Fruit fly (Drosophila melanogaster) whole organism, embryonic: ENCODE data around the gene Creld.

Source experiments
- ATbp ChIP-seq: fragments of 200-800 bp; sonication (Bioruptor generic); optimal IDR thresholded peaks from 2 replicates; lab custom pipeline; 2017; ENCODE audit warnings: missing biosample characterization, mild to moderate bottlenecking, missing genetic modification characterization, missing genetic modification reagents
- Atf6 ChIP-seq: fragments of 200-800 bp; sonication (Bioruptor generic); IDR thresholded peaks from 2 replicates; pipeline ENCODE4 v1.3.6; 2022; ENCODE audit warnings: missing biosample characterization, missing genetic modification characterization
- Bteb2 ChIP-seq: fragments of 200-800 bp; sonication (Bioruptor generic); optimal IDR thresholded peaks from 2 replicates; lab custom pipeline; 2016; ENCODE audit warnings: missing biosample characterization, missing genetic modification characterization
- CG10147 ChIP-seq: fragments of 200-800 bp; sonication (Bioruptor generic); optimal IDR thresholded peaks from 2 replicates; lab custom pipeline; 2019; ENCODE audit warnings: missing biosample characterization, mild to moderate bottlenecking, missing genetic modification characterization, moderate library complexity
- CG10209 ChIP-seq: fragments of 200-800 bp; sonication (Bioruptor generic); optimal IDR thresholded peaks from 3 replicates; lab custom pipeline; 2017; ENCODE audit warnings: missing biosample characterization, mild to moderate bottlenecking, missing genetic modification characterization, missing genetic modification reagents
- CG10267 ChIP-seq: fragments of 200-800 bp; sonication (Bioruptor generic); optimal IDR thresholded peaks from 2 replicates; lab custom pipeline; 2018; ENCODE audit warnings: missing biosample characterization, mild to moderate bottlenecking, missing genetic modification characterization, moderate library complexity
- CG11696 ChIP-seq: fragments of 200-800 bp; sonication (Bioruptor generic); IDR thresholded peaks from 2 replicates; pipeline ENCODE4 v1.3.6; 2022; ENCODE audit warnings: missing biosample characterization, missing genetic modification characterization
- CG12071 ChIP-seq: fragments of 200-800 bp; sonication (Bioruptor generic); optimal IDR thresholded peaks from 3 replicates; lab custom pipeline; 2018; ENCODE audit warnings: missing biosample characterization, mild to moderate bottlenecking, missing genetic modification characterization
- CG12104 ChIP-seq: fragments of 200-800 bp; sonication (Bioruptor generic); optimal IDR thresholded peaks from 3 replicates; lab custom pipeline; 2016; ENCODE audit warnings: missing biosample characterization, missing genetic modification characterization
- CG13424 ChIP-seq: fragments of 200-800 bp; sonication (Bioruptor generic); optimal IDR thresholded peaks from 2 replicates; lab custom pipeline; 2019; ENCODE audit warnings: missing biosample characterization, mild to moderate bottlenecking, missing genetic modification characterization, moderate library complexity
- CG15514 ChIP-seq: fragments of 200-800 bp; sonication (Bioruptor generic); optimal IDR thresholded peaks from 3 replicates; lab custom pipeline; 2017; ENCODE audit warnings: missing biosample characterization, missing genetic modification characterization, mild to moderate bottlenecking, moderate library complexity, missing genetic modification reagents
- CG16779 ChIP-seq: fragments of 200-800 bp; sonication (Bioruptor generic); IDR thresholded peaks from 2 replicates; pipeline ENCODE4 v1.3.6; 2022; ENCODE audit warnings: missing biosample characterization, missing genetic modification characterization
- CG17186 ChIP-seq: fragments of 200-800 bp; sonication (Bioruptor generic); optimal IDR thresholded peaks from 3 replicates; lab custom pipeline; 2017; ENCODE audit warnings: missing biosample characterization, missing genetic modification reagents, missing genetic modification characterization
- CG17328 ChIP-seq: fragments of 200-800 bp; sonication (Bioruptor generic); IDR thresholded peaks from 2 replicates; pipeline ENCODE4 v1.3.6; 2022; ENCODE audit warnings: missing biosample characterization, missing genetic modification characterization
- CG30403 ChIP-seq: fragments of 200-800 bp; sonication (Bioruptor generic); optimal IDR thresholded peaks from 3 replicates; lab custom pipeline; 2016; ENCODE audit warnings: missing biosample characterization, missing genetic modification characterization
- CG3847 ChIP-seq: fragments of 200-800 bp; sonication (Bioruptor generic); IDR thresholded peaks from 2 replicates; pipeline ENCODE4 v1.3.6; 2022; ENCODE audit warnings: missing biosample characterization, missing genetic modification characterization
- CG43689 ChIP-seq: fragments of 200-800 bp; sonication (Bioruptor generic); IDR thresholded peaks from 2 replicates; pipeline ENCODE4 v1.3.6; 2022; ENCODE audit warnings: missing biosample characterization, missing genetic modification characterization
- CG4404 ChIP-seq: fragments of 200-800 bp; sonication (Bioruptor generic); IDR thresholded peaks from 2 replicates; pipeline ENCODE4 v1.3.6; 2022; ENCODE audit warnings: missing biosample characterization, missing genetic modification characterization
- CG6254 ChIP-seq: fragments of 200-800 bp; sonication (Bioruptor generic); optimal IDR thresholded peaks from 3 replicates; lab custom pipeline; 2017; ENCODE audit warnings: mild to moderate bottlenecking, missing biosample characterization, missing genetic modification reagents, missing genetic modification characterization
- CG6765 ChIP-seq: fragments of 200-800 bp; sonication (Bioruptor generic); optimal IDR thresholded peaks from 3 replicates; lab custom pipeline; 2017; ENCODE audit warnings: missing biosample characterization, mild to moderate bottlenecking, missing genetic modification characterization
- CG8359 ChIP-seq: fragments of 200-800 bp; sonication (Bioruptor generic); optimal IDR thresholded peaks from 2 replicates; lab custom pipeline; 2017; ENCODE audit warnings: missing biosample characterization, mild to moderate bottlenecking, missing genetic modification characterization, borderline replicate concordance
- Camta ChIP-seq: fragments of 200-800 bp; sonication (Bioruptor generic); optimal IDR thresholded peaks from 2 replicates; lab custom pipeline; 2016; ENCODE audit warnings: missing biosample characterization, missing genetic modification characterization
- D ChIP-seq, 2 experiments: fragments of 200-800 bp in 1 of 2; fragments of >200 bp in 1 of 2; sonication (Bioruptor generic) in 1 of 2; optimal IDR thresholded peaks; 2 replicates in 1 of 2; 3 replicates in 1 of 2; lab custom pipeline; 2017; ENCODE audit warnings: mild to moderate bottlenecking in 1 of 2, missing biosample characterization in 1 of 2, missing genetic modification characterization in 1 of 2, missing genetic modification reagents in 1 of 2
- E2f1 ChIP-seq: fragments of 200-800 bp; sonication (Bioruptor generic); IDR thresholded peaks from 2 replicates; pipeline ENCODE4 v1.3.6; 2022; ENCODE audit warnings: missing biosample characterization, missing genetic modification characterization
- Fer1 ChIP-seq: fragments of 200-800 bp; sonication (Bioruptor generic); optimal IDR thresholded peaks from 2 replicates; lab custom pipeline; 2017; ENCODE audit warnings: missing biosample characterization, mild to moderate bottlenecking, missing genetic modification characterization
- Gsc ChIP-seq: fragments of 200-800 bp; sonication (Bioruptor generic); IDR thresholded peaks from 2 replicates; pipeline ENCODE4 v1.3.6; 2022; ENCODE audit warnings: missing biosample characterization, missing genetic modification characterization
- H15 ChIP-seq: fragments of 200-800 bp; sonication (Bioruptor generic); IDR thresholded peaks from 3 replicates; pipeline ENCODE4 v1.3.6; 2022; ENCODE audit warnings: missing biosample characterization, missing genetic modification characterization
- Hr3 ChIP-seq: fragments of 200-800 bp; sonication (Bioruptor generic); optimal IDR thresholded peaks from 3 replicates; lab custom pipeline; 2016; ENCODE audit warnings: missing biosample characterization, missing genetic modification characterization
- Jarid2 ChIP-seq: fragments of 200-800 bp; sonication (Bioruptor generic); optimal IDR thresholded peaks from 3 replicates; lab custom pipeline; 2017; ENCODE audit warnings: mild to moderate bottlenecking, missing biosample characterization, missing genetic modification reagents, missing genetic modification characterization
- NC2α ChIP-seq: fragments of 200-800 bp; sonication (Bioruptor generic); optimal IDR thresholded peaks from 2 replicates; lab custom pipeline; 2016; ENCODE audit warnings: missing biosample characterization, missing genetic modification characterization
- Oli ChIP-seq: fragments of 200-800 bp; sonication (Bioruptor generic); optimal IDR thresholded peaks from 2 replicates; lab custom pipeline; 2018; ENCODE audit warnings: missing biosample characterization, mild to moderate bottlenecking, missing genetic modification characterization, moderate library complexity
- Vsx1 ChIP-seq: fragments of 200-800 bp; sonication (Bioruptor generic); optimal IDR thresholded peaks from 2 replicates; lab custom pipeline; 2017; ENCODE audit warnings: missing biosample characterization, mild to moderate bottlenecking, missing genetic modification characterization, missing genetic modification reagents
- YL-1 ChIP-seq: fragments of 200-800 bp; sonication (Bioruptor generic); optimal IDR thresholded peaks from 3 replicates; lab custom pipeline; 2017; ENCODE audit warnings: missing biosample characterization, mild to moderate bottlenecking, missing genetic modification characterization
- amos ChIP-seq: fragments of 200-800 bp; sonication (Bioruptor generic); IDR thresholded peaks from 2 replicates; pipeline ENCODE4 v1.3.6; 2022; ENCODE audit warnings: missing biosample characterization, missing genetic modification characterization; ENCODE audit not compliant: partially characterized antibody
- aop ChIP-seq: fragments of 200-800 bp; sonication (Bioruptor generic); IDR thresholded peaks from 2 replicates; pipeline ENCODE4 v1.3.6; 2022; ENCODE audit warnings: missing biosample characterization, missing genetic modification characterization
- dysf ChIP-seq: fragments of 200-800 bp; sonication (Bioruptor generic); IDR thresholded peaks from 3 replicates; pipeline ENCODE4 v1.3.6; 2022; ENCODE audit warnings: missing biosample characterization, missing genetic modification characterization
- fd96Cb ChIP-seq: fragments of 200-800 bp; sonication (Bioruptor generic); optimal IDR thresholded peaks from 2 replicates; lab custom pipeline; 2018; ENCODE audit warnings: missing biosample characterization, mild to moderate bottlenecking, missing genetic modification characterization, moderate library complexity
- gcm2 ChIP-seq: fragments of 200-800 bp; sonication (Bioruptor generic); optimal IDR thresholded peaks from 2 replicates; lab custom pipeline; 2016; ENCODE audit warnings: missing biosample characterization, missing genetic modification characterization
- insv ChIP-seq, 2 experiments: fragments of 200-800 bp; sonication (Bioruptor generic); optimal IDR thresholded peaks; 3 replicates each; lab custom pipeline; 2016 to 2018; ENCODE audit warnings: missing biosample characterization in 2 of 2, missing genetic modification characterization in 2 of 2
- jing ChIP-seq: fragments of 200-800 bp; sonication (Bioruptor generic); optimal IDR thresholded peaks from 2 replicates; lab custom pipeline; 2018; ENCODE audit warnings: missing biosample characterization, mild to moderate bottlenecking, missing genetic modification characterization
- kni ChIP-seq: fragments of 200-800 bp; sonication (Bioruptor generic); optimal IDR thresholded peaks from 3 replicates; lab custom pipeline; 2017; ENCODE audit warnings: mild to moderate bottlenecking, missing biosample characterization, missing genetic modification reagents, missing genetic modification characterization
- otp ChIP-seq: fragments of 200-800 bp; sonication (Bioruptor generic); IDR thresholded peaks from 3 replicates; pipeline ENCODE4, ENCODE4 v1.3.6; 2022; ENCODE audit warnings: missing biosample characterization, missing genetic modification characterization
- pita ChIP-seq: fragments of 200-800 bp; sonication (Bioruptor generic); optimal IDR thresholded peaks from 2 replicates; lab custom pipeline; 2017; ENCODE audit warnings: missing biosample characterization, mild to moderate bottlenecking, missing genetic modification characterization
- schlank ChIP-seq: fragments of 200-800 bp; sonication (Bioruptor generic); optimal IDR thresholded peaks from 2 replicates; lab custom pipeline; 2018; ENCODE audit warnings: missing biosample characterization, mild to moderate bottlenecking, missing genetic modification characterization
- so ChIP-seq: fragments of 200-800 bp; sonication (Bioruptor generic); IDR thresholded peaks from 3 replicates; pipeline ENCODE4 v1.3.6; 2022; ENCODE audit warnings: missing biosample characterization, missing genetic modification characterization
- sqz ChIP-seq: fragments of 200-800 bp; sonication (Bioruptor generic); optimal IDR thresholded peaks from 3 replicates; lab custom pipeline; 2018; ENCODE audit warnings: missing biosample characterization, mild to moderate bottlenecking, missing genetic modification characterization
- toy ChIP-seq: fragments of 200-800 bp; sonication (Bioruptor generic); IDR thresholded peaks from 2 replicates; pipeline ENCODE4 v1.3.6; 2022; ENCODE audit warnings: missing biosample characterization, missing genetic modification characterization
- trh ChIP-seq: fragments of 200-800 bp; sonication (Bioruptor generic); optimal IDR thresholded peaks from 2 replicates; lab custom pipeline; 2016; ENCODE audit warnings: missing biosample characterization, missing genetic modification characterization
- wor ChIP-seq: fragments of 200-800 bp; sonication (Bioruptor generic); IDR thresholded peaks from 2 replicates; pipeline ENCODE4 v1.3.6; 2022; ENCODE audit warnings: missing biosample characterization, missing genetic modification characterization
- zfh1 ChIP-seq: fragments of 200-800 bp; sonication (Bioruptor generic); IDR thresholded peaks from 3 replicates; pipeline ENCODE4 v1.3.6; 2022; ENCODE audit warnings: missing biosample characterization, missing genetic modification characterization
- zfh2 ChIP-seq: fragments of 200-800 bp; sonication (Bioruptor generic); optimal IDR thresholded peaks from 2 replicates; lab custom pipeline; 2016; ENCODE audit warnings: missing biosample characterization, missing genetic modification characterization

The Creld gene

DNA sequence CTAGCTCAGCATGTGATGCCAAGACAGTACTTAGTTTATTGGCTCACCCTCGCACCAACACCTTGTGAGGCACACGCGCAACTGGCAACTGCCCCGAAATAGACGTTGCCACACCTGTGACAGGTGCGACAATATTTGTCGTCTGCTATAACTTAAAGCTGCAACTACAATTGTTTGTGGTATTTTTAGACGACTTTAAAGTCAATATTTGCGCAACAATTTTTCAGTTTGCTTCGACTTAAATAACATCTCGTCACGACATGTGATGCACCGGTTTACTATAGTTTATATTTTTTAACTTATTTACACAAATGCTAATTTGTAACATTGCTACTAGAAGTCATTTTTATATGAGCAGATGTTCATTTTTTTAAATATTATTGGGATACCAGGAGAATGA is 21.0 kb upstream of the Creld start (continued):
- TF ChIP-seq aop (GFP tag; lab: Robert Waterston, UW) (no peak), CG17186 (GFP tag; lab: Kevin White, UChicago) (no peak), YL-1 (GFP tag; lab: Kevin White, UChicago) (no peak), CG10267 (tag; lab: Kevin White, UChicago) (no peak), H15 (GFP tag; lab: Robert Waterston, UW) (no peak), gcm2 (GFP tag; lab: Kevin White, UChicago) (no peak), Jarid2 (no peak), CG17328 (GFP tag; lab: Robert Waterston, UW) (0 out of 2 replicates have a peak, but pooled peaks have one; percentile 14), Hr3 (no peak), CG8359 (GFP tag; lab: Kevin White, UChicago) (peak; percentile 38), CG3847 (GFP tag; lab: Robert Waterston, UW) (no peak), wor (GFP tag; lab: Robert Waterston, UW) (no peak), CG4404 (no peak), Atf6 (no peak), Gsc (GFP tag; lab: Robert Waterston, UW) (no peak), so (GFP tag; lab: Robert Waterston, UW) (no peak; the same call in 2 of the 3 replicates), zfh2 (no peak), D (optimal IDR thresholded peaks at IDR 0.05; lab: Kevin White, UChicago) (no peak), D (GFP tag; optimal IDR thresholded peaks at IDR 0.05; lab: Kevin White, UChicago) (peak; percentile 30), CG12104 (GFP tag; lab: Kevin White, UChicago) (peak; percentile 7), insv (GFP tag; optimal IDR thresholded peaks at IDR 0.05; lab: Kevin White, UChicago) (peak in 1 of 2 experiments; percentile 5), CG11696 (GFP tag; lab: Robert Waterston, UW) (no peak), CG16779 (no peak), CG15514 (GFP tag; lab: Kevin White, UChicago) (peak; percentile 62), dysf (GFP tag; lab: Robert Waterston, UW) (no peak), CG13424 (peak; percentile 25), ATbp (GFP tag; lab: Kevin White, UChicago) (peak; percentile 88), CG6765 (GFP tag; lab: Kevin White, UChicago) (peak; percentile 78), fd96Cb (tag; lab: Kevin White, UChicago) (no peak), Oli (tag; lab: Kevin White, UChicago) (no peak), Camta (GFP tag; lab: Kevin White, UChicago) (peak; percentile 1), CG10209 (GFP tag; lab: Kevin White, UChicago) (peak; percentile 36), CG10147 (GFP tag; lab: Kevin White, UChicago) (no peak), CG30403 (no peak), CG12071 (peak; percentile 79), kni (GFP tag; lab: Kevin White, UChicago) (peak; percentile 4), toy (GFP tag; lab: Robert Waterston, UW) (no peak), pita (GFP tag; lab: Kevin White, UChicago) (no peak), CG43689 (GFP tag; lab: Robert Waterston, UW) (no peak), jing (GFP tag; lab: Kevin White, UChicago) (no peak), Bteb2 (GFP tag; lab: Kevin White, UChicago) (peak; percentile 12), trh (GFP tag; lab: Kevin White, UChicago) (no peak), schlank (tag; lab: Kevin White, UChicago) (peak; percentile 12), CG6254 (peak; percentile 7), Vsx1 (peak; percentile 65), sqz (GFP tag; lab: Kevin White, UChicago) (peak; percentile 39), E2f1 (GFP tag; lab: Robert Waterston, UW) (no peak), zfh1 (GFP tag; lab: Robert Waterston, UW) (no peak), NC2α (GFP tag; lab: Kevin White, UChicago) (no peak), Fer1 (GFP tag; lab: Kevin White, UChicago) (peak; percentile 76), otp (GFP tag; lab: Robert Waterston, UW) (peak; percentile 10; the same call in 1 of the 3 replicates), amos (GFP tag; lab: Robert Waterston, UW) (no peak)
